Worm (Caenorhabditis elegans) whole organism, L1 larva: ENCODE results near the gene pals-25.
"Not testable (repeated sequence)": the region's sequence is repeated elsewhere in the genome, so short reads cannot be mapped to it uniquely, and the experiment has no call there.

ENCODE experiments used
- C04F5.9 ChIP-seq: sonication (generic microtip); optimal IDR thresholded peaks from 2 replicates; lab custom pipeline; 2016; ENCODE audit warnings: missing genetic modification characterization, missing compliant biosample characterization
- ceh-88 ChIP-seq: fragments of 200-800 bp; sonication (Bioruptor generic); IDR thresholded peaks from 2 replicates; pipeline ENCODE4 v1.3.6; 2022; ENCODE audit warnings: missing genetic modification characterization, missing compliant biosample characterization
- ceh-90 ChIP-seq: sonication (generic microtip); optimal IDR thresholded peaks from 2 replicates; lab custom pipeline; 2016; ENCODE audit warnings: missing genetic modification characterization, missing compliant biosample characterization
- efl-1 ChIP-seq, 4 experiments: fragments of 150-350 bp; optimal IDR thresholded peaks in 3 of 4; peaks in 1 of 4; 1 replicate in 1 of 4; 2 replicates in 3 of 4; lab custom pipeline; 2014; ENCODE audit warnings: missing biosample characterization in 2 of 4, missing genetic modification characterization in 2 of 4, missing genetic modification reagents in 2 of 4
- elt-2 ChIP-seq: sonication (generic microtip); optimal IDR thresholded peaks from 2 replicates; lab custom pipeline; 2016; ENCODE audit warnings: missing genetic modification characterization, mild to moderate bottlenecking, inconsistent platforms, missing compliant biosample characterization, missing genetic modification reagents
- elt-3 ChIP-seq, 6 experiments: fragments of 150-350 bp in 1 of 6; sonication (generic microtip); optimal IDR thresholded peaks; 2 replicates each; lab custom pipeline; 2017 to 2018; ENCODE audit warnings: missing biosample characterization in 6 of 6, missing genetic modification characterization in 6 of 6, inconsistent platforms in 1 of 6
- fkh-4 ChIP-seq: sonication (generic microtip); optimal IDR thresholded peaks from 2 replicates; lab custom pipeline; 2016; ENCODE audit warnings: missing compliant biosample characterization, missing genetic modification characterization, borderline replicate concordance
- lin-35 ChIP-seq, 2 experiments: fragments of 150-350 bp; optimal IDR thresholded peaks; 2 replicates each; lab custom pipeline; 2014; ENCODE audit warnings: missing biosample characterization in 2 of 2, missing genetic modification characterization in 2 of 2, missing genetic modification reagents in 2 of 2
- lin-39 ChIP-seq: fragments of 150-350 bp; optimal IDR thresholded peaks from 2 replicates; lab custom pipeline; 2014; ENCODE audit warnings: missing biosample characterization, missing genetic modification reagents, missing genetic modification characterization
- lir-3 ChIP-seq: sonication (generic microtip); optimal IDR thresholded peaks from 2 replicates; lab custom pipeline; 2016; ENCODE audit warnings: mild to moderate bottlenecking, missing genetic modification characterization, moderate library complexity, missing compliant biosample characterization; ENCODE audit not compliant: poor library complexity
- mab-9 ChIP-seq: fragments of 200-800 bp; sonication (Bioruptor generic); IDR thresholded peaks from 2 replicates; pipeline ENCODE4 v1.3.6; 2022; ENCODE audit warnings: missing genetic modification reagents, missing genetic modification characterization, missing compliant biosample characterization
- mdl-1 ChIP-seq, 2 experiments: fragments of 150-350 bp; optimal IDR thresholded peaks; 2 replicates each; lab custom pipeline; 2014 to 2017; ENCODE audit warnings: missing biosample characterization in 2 of 2, missing genetic modification characterization in 2 of 2, inconsistent platforms in 1 of 2
- nhr-12 ChIP-seq: sonication (generic microtip); optimal IDR thresholded peaks from 2 replicates; lab custom pipeline; 2017; ENCODE audit warnings: missing biosample characterization, missing genetic modification characterization
- nhr-19 ChIP-seq: fragments of 200-800 bp; sonication (Bioruptor generic); conservative IDR thresholded peaks from 2 replicates; pipeline ENCODE4 v1.3.6; 2022; ENCODE audit warnings: missing genetic modification characterization, missing compliant biosample characterization
- nhr-20 ChIP-seq: sonication (generic microtip); optimal IDR thresholded peaks from 2 replicates; lab custom pipeline; 2016; ENCODE audit warnings: mild to moderate bottlenecking, missing genetic modification characterization, missing compliant biosample characterization
- nhr-237 ChIP-seq: fragments of 150-350 bp; optimal IDR thresholded peaks from 2 replicates; lab custom pipeline; 2014; ENCODE audit warnings: missing biosample characterization, missing genetic modification characterization
- nhr-71 ChIP-seq: sonication (generic microtip); optimal IDR thresholded peaks from 2 replicates; lab custom pipeline; 2016; ENCODE audit warnings: mild to moderate bottlenecking, missing genetic modification characterization, moderate library complexity, missing compliant biosample characterization
- nhr-77 ChIP-seq: fragments of 150-350 bp; optimal IDR thresholded peaks from 2 replicates; lab custom pipeline; 2014; ENCODE audit warnings: missing biosample characterization, missing genetic modification characterization
- nhr-85 ChIP-seq: sonication (generic microtip); peaks from one replicate; lab custom pipeline; 2016; ENCODE audit warnings: missing genetic modification characterization, inconsistent platforms, missing compliant biosample characterization
- nhr-90 ChIP-seq: sonication (generic microtip); optimal IDR thresholded peaks from 2 replicates; lab custom pipeline; 2016; ENCODE audit warnings: mild to moderate bottlenecking, missing genetic modification characterization, missing compliant biosample characterization; ENCODE audit not compliant: poor library complexity
- pqm-1 ChIP-seq: sonication (generic microtip); optimal IDR thresholded peaks from 3 replicates; lab custom pipeline; 2017; ENCODE audit warnings: missing biosample characterization, missing genetic modification characterization
- snu-23 ChIP-seq: sonication (generic microtip); optimal IDR thresholded peaks from 2 replicates; lab custom pipeline; 2016; ENCODE audit warnings: missing genetic modification characterization, missing compliant biosample characterization
- sox-4 ChIP-seq: sonication (generic microtip); optimal IDR thresholded peaks from 2 replicates; lab custom pipeline; 2016; ENCODE audit warnings: missing genetic modification characterization, missing compliant biosample characterization
- sptf-1 ChIP-seq: fragments of 150-350 bp; optimal IDR thresholded peaks from 2 replicates; lab custom pipeline; 2014; ENCODE audit warnings: missing biosample characterization, missing genetic modification characterization
- swsn-7 ChIP-seq: sonication (generic microtip); optimal IDR thresholded peaks from 2 replicates; lab custom pipeline; 2016; ENCODE audit warnings: missing genetic modification characterization, missing compliant biosample characterization
- tbx-2 ChIP-seq: sonication (generic microtip); optimal IDR thresholded peaks from 2 replicates; lab custom pipeline; 2016; ENCODE audit warnings: missing genetic modification characterization, missing compliant biosample characterization

pals-25 gene

DNA sequence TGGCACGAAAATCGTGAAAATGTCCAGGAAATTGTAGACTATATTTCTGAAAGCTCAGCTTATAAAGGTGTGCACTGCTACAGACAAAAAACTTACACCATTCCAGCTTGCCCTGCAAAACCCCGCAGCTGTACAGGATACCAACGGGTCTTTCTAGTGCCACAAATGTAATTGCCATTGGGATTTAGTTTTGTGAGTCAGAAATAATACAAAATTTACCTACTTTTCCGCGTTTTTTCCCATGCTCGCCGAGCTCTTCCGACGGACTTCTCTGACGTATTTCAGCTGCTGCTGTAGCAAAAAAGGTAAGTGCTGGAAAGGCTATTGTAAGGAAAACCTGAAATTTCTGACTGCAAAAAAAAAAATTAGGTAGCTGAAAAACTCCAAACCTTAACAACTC, 37.3 kb upstream of the pals-25 start, which contains the start of gene C29F9.8:
Gene C29F9.8 (minus strand): TSS at position 101 of the 400 bp plus-strand sequence.
- TF ChIP-seq sptf-1; swsn-7 (tag; lab: Kevin White, UChicago); nhr-90 (tag; lab: Kevin White, UChicago): not testable (repeated sequence)
- TF ChIP-seq, all 84 proteins: peak for 0; not testable (repeated sequence) for 84

DNA sequence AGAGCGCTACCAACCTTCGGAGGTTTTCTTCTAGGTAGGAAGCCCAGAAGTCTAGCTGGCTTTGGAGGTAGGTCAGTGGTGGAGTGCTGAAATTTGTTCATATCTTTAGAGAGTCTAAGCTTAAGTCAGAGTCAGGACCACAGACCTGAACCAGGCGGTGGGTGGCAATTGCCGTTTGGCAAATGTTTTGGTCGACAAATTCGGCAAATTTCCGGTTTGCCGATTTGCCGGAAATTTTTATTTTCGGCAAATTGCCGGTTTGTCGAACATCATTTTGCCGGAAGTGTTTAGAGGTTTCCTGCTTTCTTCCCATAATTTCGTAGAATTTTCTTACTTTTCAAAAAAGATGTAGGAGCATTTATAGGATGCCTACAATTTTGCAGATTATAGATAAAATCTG, 35.5 kb upstream of the pals-25 start, which contains the start of gene C29F9.9:
Gene C29F9.9 (minus strand): TSS at position 101 of the 400 bp plus-strand sequence.
- not testable (repeated sequence) for TF ChIP-seq lir-3, nhr-237, C04F5.9 (tag; lab: Kevin White, UChicago)

DNA sequence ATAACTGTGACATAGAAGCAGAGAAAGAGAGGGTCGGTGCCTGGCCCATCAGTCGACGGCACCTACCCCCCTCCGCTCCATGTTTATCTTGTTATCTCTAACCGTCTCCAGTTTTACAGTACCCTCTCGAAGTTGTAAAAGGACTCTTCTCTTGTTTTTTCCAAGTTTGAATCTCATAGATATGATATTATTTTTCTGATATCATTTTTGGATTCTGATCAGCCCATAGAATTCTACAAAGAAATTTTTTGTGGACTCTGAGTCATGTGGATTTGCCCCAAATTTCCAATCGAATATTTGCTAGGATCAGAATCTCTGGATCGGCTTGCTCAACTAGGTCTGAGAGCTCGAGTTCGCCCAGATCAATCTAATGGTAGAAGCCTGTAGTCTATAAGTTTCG, 19.7 kb upstream of the pals-25 start, which contains the start of gene C29F9.6:
Gene C29F9.6 (plus strand): TSS at position 301 of the 400 bp plus-strand sequence.
- TF ChIP-seq elt-3 (tag; optimal IDR thresholded peaks at IDR 0.05; lab: Kevin White, UChicago) (no peak), efl-1 (optimal IDR thresholded peaks at IDR 0.05; lab: Kevin White, UChicago) (no peak), efl-1 (GFP tag; optimal IDR thresholded peaks at IDR 0.05 in 1 of 2; lab: Kevin White, UChicago) (peak in 1 of 2 experiments; percentile 66)

DNA sequence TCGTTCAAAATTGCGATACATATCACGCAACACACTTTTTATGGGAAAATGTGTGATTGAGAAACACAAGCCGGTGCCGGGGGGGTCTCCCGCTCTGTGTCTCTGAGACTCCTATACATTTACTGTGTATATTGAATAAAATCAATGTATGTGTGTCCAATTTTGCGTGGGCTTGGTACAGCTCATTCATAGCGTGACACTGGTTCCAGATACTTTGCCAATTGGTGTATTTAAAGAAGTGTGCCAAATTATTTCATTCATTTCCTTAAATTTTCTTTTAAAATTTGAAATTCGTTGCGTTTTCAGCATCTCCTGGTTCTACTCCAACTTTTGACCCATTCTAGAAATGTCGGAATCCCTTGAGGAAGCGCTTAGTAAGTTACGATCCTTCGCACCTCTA, 17.1 kb upstream of the pals-25 start, which contains the start of gene C29F9.5:
Gene C29F9.5 (plus strand): TSS at position 301 of the 400 bp plus-strand sequence.
- TF ChIP-seq lin-39, result no peak
- no peak for TF ChIP-seq nhr-20 (tag; lab: Kevin White, UChicago)
- TF ChIP-seq fkh-4 (tag; lab: Kevin White, UChicago), result no peak
- no peak for TF ChIP-seq tbx-2 (tag; lab: Kevin White, UChicago)
- no peak for TF ChIP-seq sox-4 (tag; lab: Kevin White, UChicago)
- TF ChIP-seq nhr-71, result no peak
- TF ChIP-seq nhr-237 (tag; lab: Kevin White, UChicago), result no peak
- no peak for TF ChIP-seq mdl-1 (tag; optimal IDR thresholded peaks at IDR 0.05; lab: Kevin White, UChicago)
- no peak for TF ChIP-seq snu-23 (GFP tag; lab: Kevin White, UChicago)
- TF ChIP-seq efl-1 (optimal IDR thresholded peaks at IDR 0.05; lab: Kevin White, UChicago), result no peak
- no peak for TF ChIP-seq efl-1 (GFP tag; optimal IDR thresholded peaks at IDR 0.05 in 1 of 2; lab: Kevin White, UChicago)
- TF ChIP-seq nhr-12 (tag; lab: Kevin White, UChicago), result no peak
- no peak for TF ChIP-seq nhr-77

ce11 chrIII:117857-118256, 16.4 kb upstream of the pals-25 start:
- no peak for TF ChIP-seq nhr-19 (GFP tag; lab: Robert Waterston, UW)
- no peak for TF ChIP-seq ceh-90 (tag; lab: Kevin White, UChicago)
- no peak for TF ChIP-seq tbx-2 (tag; lab: Kevin White, UChicago)
- no peak for TF ChIP-seq nhr-85 (tag; lab: Kevin White, UChicago)
- TF ChIP-seq pqm-1 (tag; lab: Kevin White, UChicago), result no peak

DNA sequence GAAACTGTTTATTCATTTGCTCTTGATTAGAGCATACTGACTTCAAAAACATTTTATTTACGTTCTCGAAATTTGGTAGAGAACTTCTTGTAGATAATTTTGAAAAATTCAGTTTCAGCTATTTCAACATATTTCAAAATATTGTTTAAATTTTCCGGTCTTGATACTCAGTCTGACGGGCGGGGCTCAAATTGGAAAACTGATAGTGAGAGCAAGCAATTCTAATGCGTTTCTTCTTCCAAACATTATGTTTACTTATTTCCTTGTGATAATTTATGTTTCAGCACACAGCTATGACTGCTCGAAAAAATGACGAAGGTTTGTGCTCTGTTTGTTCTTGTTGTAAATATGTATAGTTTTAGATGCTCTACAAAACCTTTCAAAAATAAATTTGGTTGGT, 14.1 kb upstream of the pals-25 start, which contains the start of gene pals-24:
Gene pals-24 (plus strand): TSS at position 237 of the 400 bp plus-strand sequence.
- TF ChIP-seq nhr-90 (tag; lab: Kevin White, UChicago), result no peak
- peak in 1 of 2 experiments; percentile 14 for TF ChIP-seq lin-35 (GFP tag; optimal IDR thresholded peaks at IDR 0.05; lab: Kevin White, UChicago)
- no peak for TF ChIP-seq efl-1 (optimal IDR thresholded peaks at IDR 0.05; lab: Kevin White, UChicago)
- TF ChIP-seq efl-1 (GFP tag; optimal IDR thresholded peaks at IDR 0.05 in 1 of 2; lab: Kevin White, UChicago), result peak in 1 of 2 experiments; percentile 79
- TF ChIP-seq elt-2 (tag; lab: Kevin White, UChicago), result peak; percentile 56

DNA sequence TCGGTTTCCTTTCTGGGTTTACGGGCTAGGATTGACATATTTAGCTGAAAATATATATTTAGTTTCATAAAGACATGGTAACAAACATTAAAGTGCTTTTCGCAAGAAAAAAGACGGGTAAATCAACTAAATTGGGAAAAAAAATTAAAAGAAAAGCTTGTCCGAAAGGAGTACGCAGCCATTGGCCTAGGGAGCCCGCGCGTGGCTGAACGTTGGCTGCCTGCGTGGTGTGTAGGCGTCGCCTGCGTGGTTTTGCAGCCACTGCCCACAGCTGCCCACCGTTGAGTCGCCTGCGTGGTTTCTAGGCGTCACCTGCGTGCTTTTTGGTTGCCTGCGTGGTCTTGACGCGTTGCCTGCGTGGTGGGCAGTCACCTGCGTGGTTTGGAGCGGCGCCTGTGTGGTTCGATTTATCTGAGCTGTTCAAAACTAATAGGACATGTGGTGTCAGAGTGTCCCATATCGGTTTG, 12.3 kb upstream of the pals-25 start, which contains the start of gene C29F9.12:
Gene C29F9.12 (minus strand): TSS at position 51 of the 467 bp plus-strand sequence.
- not testable (repeated sequence) for TF ChIP-seq mab-9, nhr-19, ceh-88 (GFP tag; lab: Robert Waterston, UW)
- TF ChIP-seq, all 84 proteins: peak for 0; not testable (repeated sequence) for 84
